Fruit fly (Drosophila melanogaster) whole organism, pupa: Measurements from ENCODE around the gene CG43322.

Source experiments
- CG10348 ChIP-seq: fragments of 200-800 bp; sonication (Bioruptor generic); IDR thresholded peaks from 2 replicates; pipeline ENCODE4 v1.3.6; 2022; ENCODE audit warnings: missing biosample characterization, missing genetic modification characterization
- CG12605 ChIP-seq: fragments of 200-800 bp; sonication (Bioruptor generic); IDR thresholded peaks from 2 replicates; pipeline ENCODE4 v1.3.6; 2022; ENCODE audit warnings: missing biosample characterization, missing genetic modification characterization
- CG13204 ChIP-seq: fragments of 200-800 bp; sonication (Bioruptor generic); optimal IDR thresholded peaks from 2 replicates; lab custom pipeline; 2018; ENCODE audit warnings: missing biosample characterization, mild to moderate bottlenecking, missing genetic modification characterization, moderate library complexity
- CG14655 ChIP-seq: fragments of 200-800 bp; sonication (Bioruptor generic); optimal IDR thresholded peaks from 3 replicates; lab custom pipeline; 2017; ENCODE audit warnings: mild to moderate bottlenecking, missing biosample characterization, missing genetic modification reagents, missing genetic modification characterization
- CG15710 ChIP-seq: fragments of 200-800 bp; sonication (Bioruptor generic); optimal IDR thresholded peaks from 2 replicates; lab custom pipeline; 2018; ENCODE audit warnings: missing biosample characterization, mild to moderate bottlenecking, missing genetic modification characterization, moderate library complexity
- CG17806 ChIP-seq: fragments of 200-800 bp; sonication (Bioruptor generic); optimal IDR thresholded peaks from 2 replicates; lab custom pipeline; 2018; ENCODE audit warnings: missing biosample characterization, mild to moderate bottlenecking, missing genetic modification characterization, moderate library complexity
- CG32121 ChIP-seq: fragments of 200-800 bp; sonication (Bioruptor generic); IDR thresholded peaks from 2 replicates; pipeline ENCODE4 v1.3.6; 2022; ENCODE audit warnings: missing biosample characterization, missing genetic modification characterization
- CG34367 ChIP-seq: fragments of 200-800 bp; sonication (Bioruptor generic); optimal IDR thresholded peaks from 2 replicates; lab custom pipeline; 2018; ENCODE audit warnings: missing biosample characterization, mild to moderate bottlenecking, missing genetic modification characterization
- CG4496 ChIP-seq: fragments of 200-800 bp; sonication (Bioruptor generic); IDR thresholded peaks from 3 replicates; pipeline ENCODE4 v1.3.6; 2022; ENCODE audit warnings: missing biosample characterization, missing genetic modification characterization
- CG8159 ChIP-seq: fragments of 200-800 bp; sonication (Bioruptor generic); optimal IDR thresholded peaks from 3 replicates; lab custom pipeline; 2018; ENCODE audit warnings: missing biosample characterization, mild to moderate bottlenecking, missing genetic modification characterization, moderate library complexity
- CG8301 ChIP-seq: fragments of 200-800 bp; sonication (Bioruptor generic); optimal IDR thresholded peaks from 2 replicates; lab custom pipeline; 2018; ENCODE audit warnings: missing biosample characterization, mild to moderate bottlenecking, missing genetic modification characterization
- CG9948 ChIP-seq: fragments of 200-800 bp; sonication (Bioruptor generic); optimal IDR thresholded peaks from 2 replicates; lab custom pipeline; 2018; ENCODE audit warnings: missing biosample characterization, mild to moderate bottlenecking, missing genetic modification characterization, moderate library complexity
- D1 ChIP-seq: fragments of 200-800 bp; sonication (Bioruptor generic); optimal IDR thresholded peaks from 2 replicates; lab custom pipeline; 2018; ENCODE audit warnings: missing biosample characterization, mild to moderate bottlenecking, missing genetic modification characterization, moderate library complexity
- EcR ChIP-seq: fragments of 200-800 bp; sonication (Bioruptor generic); optimal IDR thresholded peaks from 3 replicates; lab custom pipeline; 2019; ENCODE audit warnings: missing biosample characterization, missing genetic modification characterization, mild to moderate bottlenecking, moderate library complexity, missing genetic modification reagents
- Ets98B ChIP-seq: fragments of 200-800 bp; sonication (Bioruptor generic); IDR thresholded peaks from 2 replicates; pipeline ENCODE4 v1.3.6; 2022; ENCODE audit warnings: missing biosample characterization, missing genetic modification characterization
- Pif1A ChIP-seq: fragments of 200-800 bp; sonication (Bioruptor generic); optimal IDR thresholded peaks from 3 replicates; lab custom pipeline; 2016; ENCODE audit warnings: missing biosample characterization, missing genetic modification characterization
- Pif1B ChIP-seq: fragments of 200-800 bp; sonication (Bioruptor generic); optimal IDR thresholded peaks from 3 replicates; lab custom pipeline; 2016; ENCODE audit warnings: missing biosample characterization, missing genetic modification characterization
- Snoo ChIP-seq: fragments of 200-800 bp; sonication (Bioruptor generic); optimal IDR thresholded peaks from 3 replicates; lab custom pipeline; 2017; ENCODE audit warnings: missing biosample characterization, mild to moderate bottlenecking, missing genetic modification characterization, inconsistent platforms
- fd96Ca ChIP-seq: fragments of 200-800 bp; sonication (Bioruptor generic); IDR thresholded peaks from 3 replicates; pipeline ENCODE4 v1.3.6; 2022; ENCODE audit warnings: missing biosample characterization, missing genetic modification characterization
- gl ChIP-seq: fragments of 200-800 bp; sonication (Bioruptor generic); optimal IDR thresholded peaks from 2 replicates; lab custom pipeline; 2018; ENCODE audit warnings: missing biosample characterization, mild to moderate bottlenecking, missing genetic modification characterization
- rn ChIP-seq: fragments of 200-800 bp; sonication (Bioruptor generic); IDR thresholded peaks from 2 replicates; pipeline ENCODE4 v1.3.6; 2022; ENCODE audit warnings: missing biosample characterization, missing genetic modification characterization

Gene CG43322

DNA sequence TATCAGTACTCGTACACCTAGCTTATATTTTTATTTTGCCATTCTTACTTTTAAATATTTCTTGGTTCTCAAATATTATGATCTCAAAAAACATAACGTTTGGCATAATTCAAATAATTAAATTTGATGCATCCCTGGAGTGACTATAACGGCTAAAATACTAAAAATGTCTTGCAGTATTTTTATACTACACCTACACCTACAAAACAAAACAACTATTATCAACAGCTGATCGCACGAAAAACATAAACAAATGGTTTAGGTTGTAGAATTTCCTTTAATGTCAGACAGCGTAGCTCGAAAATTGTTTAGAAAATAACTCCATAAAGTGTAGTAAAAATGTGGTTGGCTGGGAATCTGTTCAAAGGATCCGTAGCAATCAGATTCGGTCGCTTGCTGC is at the start of gene CG43322:
Gene CG43322, plus strand, starts transcription at position 240 of the 400 bp plus-strand sequence.
- TF ChIP-seq CG13204 (GFP tag; lab: Kevin White, UChicago) (no peak), D1 (tag; lab: Kevin White, UChicago) (peak; percentile 10), CG14655 (GFP tag; lab: Kevin White, UChicago) (no peak), CG10348 (GFP tag; lab: Robert Waterston, UW) (no peak), CG4496 (no peak)

DNA sequence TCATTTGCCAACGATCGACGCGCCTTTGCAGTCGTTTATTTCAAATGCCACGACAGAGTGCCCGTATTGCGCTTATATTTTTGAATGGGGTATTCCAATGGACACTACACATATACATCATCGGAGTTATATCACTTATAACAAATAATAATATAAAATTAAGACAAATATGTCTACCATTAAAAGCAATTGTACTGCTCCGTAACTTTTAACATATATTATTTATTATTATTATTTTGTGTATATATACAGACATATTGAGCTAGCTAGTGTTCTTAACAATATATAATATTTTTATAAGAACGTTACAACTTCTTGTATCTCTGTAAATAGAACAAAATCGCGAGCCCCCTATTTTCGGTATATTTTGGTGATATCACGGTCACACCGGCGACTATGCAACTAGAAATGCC is 49.2 kb upstream of the CG43322 start, which contains the start of the genes sip2 and Coprox:
Gene sip2, minus strand, starts transcription at position 53 of the 413 bp plus-strand sequence.
Gene Coprox, plus strand, starts transcription at position 400 of the 413 bp plus-strand sequence.
- TF ChIP-seq D1 (tag; lab: Kevin White, UChicago) (no peak), CG17806 (peak; percentile 63), gl (tag; lab: Kevin White, UChicago) (no peak), Pif1A (GFP tag; lab: Kevin White, UChicago) (no peak), Snoo (peak; percentile 48), CG14655 (GFP tag; lab: Kevin White, UChicago) (no peak), CG13204 (GFP tag; lab: Kevin White, UChicago) (no peak), fd96Ca (no peak), CG32121 (GFP tag; lab: Robert Waterston, UW) (no peak; the same call in 1 of the 2 replicates), CG34367 (tag; lab: Kevin White, UChicago) (peak; percentile 38), Ets98B (GFP tag; lab: Robert Waterston, UW) (peak; percentile 33; the same call in 1 of the 2 replicates), CG10348 (GFP tag; lab: Robert Waterston, UW) (no peak), CG8159 (tag; lab: Kevin White, UChicago) (peak; percentile 74), EcR (GFP tag; lab: Kevin White, UChicago) (no peak), Pif1B (GFP tag; lab: Kevin White, UChicago) (no peak), CG9948 (tag; lab: Kevin White, UChicago) (peak; percentile 64), CG12605 (GFP tag; lab: Robert Waterston, UW) (peak; percentile 25; the same call in 1 of the 2 replicates), rn (GFP tag; lab: Robert Waterston, UW) (no peak), CG4496 (peak; percentile 35; the same call in 2 of the 3 replicates), CG15710 (tag; lab: Kevin White, UChicago) (peak; percentile 66), CG8301 (tag; lab: Kevin White, UChicago) (no peak)

DNA sequence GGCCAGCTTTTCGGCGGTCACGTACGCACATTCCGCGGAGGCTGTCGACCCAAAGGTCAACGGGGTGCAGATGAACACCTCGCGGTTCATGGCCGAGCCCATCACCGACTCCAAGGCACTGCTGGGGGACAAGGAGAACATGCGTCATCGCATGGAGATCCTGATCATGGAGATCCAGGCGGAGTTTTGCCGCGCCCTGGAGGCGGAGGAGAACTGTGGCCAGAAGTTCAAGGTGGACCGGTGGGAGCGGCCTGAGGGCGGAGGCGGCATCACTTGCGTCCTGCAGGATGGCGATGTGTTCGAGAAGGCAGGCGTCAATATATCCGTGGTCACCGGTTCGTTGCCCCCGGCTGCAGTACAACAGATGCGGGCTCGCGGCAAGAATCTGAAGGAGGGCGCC is 48.6 kb upstream of the CG43322 start:
- TF ChIP-seq Pif1A (GFP tag; lab: Kevin White, UChicago) (no peak), CG17806 (no peak), rn (GFP tag; lab: Robert Waterston, UW) (no peak), CG9948 (tag; lab: Kevin White, UChicago) (no peak), CG12605 (GFP tag; lab: Robert Waterston, UW) (no peak), CG14655 (GFP tag; lab: Kevin White, UChicago) (no peak), gl (tag; lab: Kevin White, UChicago) (no peak), EcR (GFP tag; lab: Kevin White, UChicago) (no peak), CG34367 (tag; lab: Kevin White, UChicago) (no peak), CG32121 (GFP tag; lab: Robert Waterston, UW) (no peak), CG8301 (tag; lab: Kevin White, UChicago) (no peak), Pif1B (GFP tag; lab: Kevin White, UChicago) (no peak), D1 (tag; lab: Kevin White, UChicago) (no peak)
- TF ChIP-seq, all 21 proteins: peak for 0

DNA sequence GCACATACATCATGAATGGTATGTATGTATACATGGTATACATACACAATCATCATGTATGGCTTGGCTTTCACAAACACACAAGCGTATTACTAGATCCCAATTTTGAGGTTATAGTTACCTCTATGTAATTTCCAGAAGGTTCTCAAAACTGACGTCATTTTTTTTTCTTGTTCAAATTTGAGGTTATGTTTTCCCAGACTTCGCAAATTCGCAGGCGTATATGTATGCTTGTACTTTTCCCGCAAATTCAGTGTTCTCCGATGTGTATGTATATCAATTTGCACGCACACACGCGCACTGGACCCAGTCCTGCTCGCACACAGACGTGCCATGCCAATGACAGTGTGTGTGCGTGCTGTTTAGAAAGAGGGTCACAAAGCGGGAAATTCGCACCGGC is 46.9 kb upstream of the CG43322 start:
- TF ChIP-seq CG4496: 0 out of 3 replicates have a peak, but pooled peaks have one; percentile 12
- no peak for TF ChIP-seq D1 (tag; lab: Kevin White, UChicago)
- peak; percentile 23 for TF ChIP-seq EcR (GFP tag; lab: Kevin White, UChicago)
- TF ChIP-seq Snoo: no peak

DNA sequence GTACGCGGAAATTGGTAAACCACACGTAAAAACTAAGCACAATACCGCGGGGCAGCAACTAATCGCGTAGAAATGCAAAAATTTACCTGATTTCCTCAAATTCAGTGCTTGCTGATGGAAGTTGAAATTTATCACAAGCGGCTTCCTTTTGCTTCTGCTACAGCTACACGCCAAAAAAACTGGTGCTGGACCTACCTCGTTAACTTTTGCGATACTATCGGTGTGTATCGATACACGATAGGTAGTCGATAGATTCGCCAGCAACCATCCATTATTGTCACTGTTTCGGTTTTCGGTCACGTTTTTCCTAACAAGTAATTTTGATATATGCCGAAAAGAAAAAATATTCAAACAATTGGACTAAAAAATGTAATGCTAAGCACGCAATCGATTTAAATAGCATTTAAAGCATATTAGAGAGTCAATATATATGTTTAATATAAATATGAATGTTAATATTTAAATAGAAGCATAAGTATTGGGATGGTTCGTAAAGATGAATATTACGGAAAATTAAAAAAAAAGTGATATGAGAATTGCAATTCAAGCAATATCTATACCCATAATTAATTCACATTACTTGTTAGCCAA is 45.7 kb upstream of the CG43322 start, which contains the start of gene Sumo:
Gene Sumo, minus strand, starts transcription at position 223 of the 591 bp plus-strand sequence.
- TF ChIP-seq Ets98B (GFP tag; lab: Robert Waterston, UW) (peak; percentile 5; the same call in 1 of the 2 replicates), CG15710 (tag; lab: Kevin White, UChicago) (peak; percentile 6), CG10348 (GFP tag; lab: Robert Waterston, UW) (no peak), CG34367 (tag; lab: Kevin White, UChicago) (no peak)

DNA sequence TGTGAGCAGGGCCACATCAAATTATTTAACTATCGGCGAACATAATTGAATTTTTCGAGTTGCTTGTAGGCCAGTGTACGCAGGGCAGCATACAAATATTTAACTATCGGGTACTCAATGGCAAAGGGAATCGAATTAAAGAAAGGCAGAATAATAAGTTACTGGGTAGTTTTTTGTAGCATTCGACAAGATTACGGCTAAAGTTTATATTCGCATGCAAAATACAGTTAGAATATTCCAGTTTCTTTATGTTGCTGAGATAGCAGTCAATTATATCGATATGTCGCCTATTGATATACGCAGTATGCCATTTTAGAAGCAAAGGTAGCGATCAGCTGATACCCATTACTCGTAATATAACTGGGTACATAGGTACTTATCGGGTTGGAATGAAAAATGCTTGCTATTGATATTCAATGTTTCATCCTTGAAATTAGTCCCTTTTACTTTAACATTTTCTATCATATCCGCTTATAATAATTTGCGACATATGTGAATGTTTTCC is 45.1 kb upstream of the CG43322 start:
- TF ChIP-seq fd96Ca (no peak), CG10348 (GFP tag; lab: Robert Waterston, UW) (no peak), CG17806 (peak; percentile 42), CG4496 (peak; percentile 36; the same call in 1 of the 3 replicates), CG13204 (GFP tag; lab: Kevin White, UChicago) (no peak), rn (GFP tag; lab: Robert Waterston, UW) (0 out of 2 replicates have a peak, but pooled peaks have one; percentile 11), CG8159 (tag; lab: Kevin White, UChicago) (peak; percentile 32), Pif1A (GFP tag; lab: Kevin White, UChicago) (no peak), Pif1B (GFP tag; lab: Kevin White, UChicago) (no peak), CG9948 (tag; lab: Kevin White, UChicago) (no peak), CG15710 (tag; lab: Kevin White, UChicago) (no peak), CG8301 (tag; lab: Kevin White, UChicago) (no peak), gl (tag; lab: Kevin White, UChicago) (no peak), CG32121 (GFP tag; lab: Robert Waterston, UW) (no peak), CG12605 (GFP tag; lab: Robert Waterston, UW) (peak; percentile 32; the same call in 1 of the 2 replicates), D1 (tag; lab: Kevin White, UChicago) (no peak), Snoo (peak; percentile 22), Ets98B (GFP tag; lab: Robert Waterston, UW) (peak; percentile 48), EcR (GFP tag; lab: Kevin White, UChicago) (no peak), CG34367 (tag; lab: Kevin White, UChicago) (no peak), CG14655 (GFP tag; lab: Kevin White, UChicago) (no peak)
- TF ChIP-seq, all 21 proteins: peak for 7
